Worm (Caenorhabditis elegans): ENCODE measurements around the gene Y53F4B.51.

The Y53F4B.51 gene

ce11 chrII:15014380-15014779 lies at the start of gene Y53F4B.51:
TSS of gene Y53F4B.51 (minus strand) at chrII:15014442.
- TF ChIP-seq ceh-13 (GFP tag; optimal IDR thresholded peaks at IDR 0.05) (no peak), F13C5.2 (tag; optimal IDR thresholded peaks at IDR 0.05) (no peak), B0310.2 (tag; optimal IDR thresholded peaks at IDR 0.05) (no peak), scrt-1 (GFP tag; IDR thresholded peaks at IDR 0.05) (no peak), hmbx-1 (tag; optimal IDR thresholded peaks at IDR 0.05) (no peak), sea-1 (GFP tag; conservative IDR thresholded peaks at IDR 0.05) (no peak), hmg-4 (GFP tag; optimal IDR thresholded peaks at IDR 0.05) (no peak), ama-1 (optimal IDR thresholded peaks at IDR 0.05) (no peak), flt-1 (GFP tag; IDR thresholded peaks at IDR 0.05) (no peak), tbx-37 (GFP tag; conservative IDR thresholded peaks at IDR 0.05) (no peak), ets-7 (tag; optimal IDR thresholded peaks at IDR 0.05) (no peak), hnd-1 (tag; optimal IDR thresholded peaks at IDR 0.05) (no peak), pes-1 (GFP tag; IDR thresholded peaks at IDR 0.05) (no peak), aly-1 (tag; optimal IDR thresholded peaks at IDR 0.05) (no peak), tbx-11 (GFP tag; IDR thresholded peaks at IDR 0.05) (no peak), ceh-36 (tag; optimal IDR thresholded peaks at IDR 0.05) (no peak), tra-4 (tag; optimal IDR thresholded peaks at IDR 0.05) (no peak)

ce11 chrII:15058282-15058681 lies 44.0 kb upstream of the Y53F4B.51 start, which contains the start of gene Y53F4B.17:
TSS of gene Y53F4B.17 (plus strand) at chrII:15058656.
- TF ChIP-seq F13C5.2 (tag; optimal IDR thresholded peaks at IDR 0.05) (no peak), hmg-4 (GFP tag; optimal IDR thresholded peaks at IDR 0.05) (peak; percentile 3), aly-1 (tag; optimal IDR thresholded peaks at IDR 0.05) (peak; percentile 62), tbx-37 (GFP tag; conservative IDR thresholded peaks at IDR 0.05) (no peak), tbx-11 (GFP tag; IDR thresholded peaks at IDR 0.05) (no peak)

ce11 chrII:15042310-15042709 lies 28.1 kb upstream of the Y53F4B.51 start:
- TF ChIP-seq tbx-11 (GFP tag; IDR thresholded peaks at IDR 0.05), result no peak
- no peak for TF ChIP-seq ceh-36 (tag; optimal IDR thresholded peaks at IDR 0.05)
- no peak for TF ChIP-seq tbx-37 (GFP tag; conservative IDR thresholded peaks at IDR 0.05)
- TF ChIP-seq flt-1 (GFP tag; IDR thresholded peaks at IDR 0.05), result no peak

ce11 chrII:15039104-15039503 lies 24.9 kb upstream of the Y53F4B.51 start, which contains the start of gene trip-4:
TSS of gene trip-4 (plus strand) at chrII:15039404.
- TF ChIP-seq sea-1 (GFP tag; conservative IDR thresholded peaks at IDR 0.05) (no peak), flt-1 (GFP tag; IDR thresholded peaks at IDR 0.05) (no peak), tbx-37 (GFP tag; conservative IDR thresholded peaks at IDR 0.05) (no peak), ama-1 (optimal IDR thresholded peaks at IDR 0.05) (no peak), ceh-36 (tag; optimal IDR thresholded peaks at IDR 0.05) (no peak)

ce11 chrII:15037782-15038181 lies 23.5 kb upstream of the Y53F4B.51 start, which contains the start of gene Y53F4B.14:
TSS of gene Y53F4B.14 (plus strand) at chrII:15037991.
- TF ChIP-seq ama-1 (optimal IDR thresholded peaks at IDR 0.05) (no peak), scrt-1 (GFP tag; IDR thresholded peaks at IDR 0.05) (no peak), B0310.2 (tag; optimal IDR thresholded peaks at IDR 0.05) (no peak), tra-4 (tag; optimal IDR thresholded peaks at IDR 0.05) (no peak), ceh-36 (tag; optimal IDR thresholded peaks at IDR 0.05) (no peak), ets-7 (tag; optimal IDR thresholded peaks at IDR 0.05) (no peak)

ce11 chrII:15026389-15026788 lies 12.1 kb upstream of the Y53F4B.51 start:
- TF ChIP-seq ceh-13 (GFP tag; optimal IDR thresholded peaks at IDR 0.05), result no peak
- TF ChIP-seq hmbx-1 (tag; optimal IDR thresholded peaks at IDR 0.05), result no peak
- no peak for TF ChIP-seq flt-1 (GFP tag; IDR thresholded peaks at IDR 0.05)
- no peak for TF ChIP-seq tbx-37 (GFP tag; conservative IDR thresholded peaks at IDR 0.05)
- TF ChIP-seq pes-1 (GFP tag; IDR thresholded peaks at IDR 0.05), result no peak
- TF ChIP-seq ets-7 (tag; optimal IDR thresholded peaks at IDR 0.05), result no peak
- no peak for TF ChIP-seq scrt-1 (GFP tag; IDR thresholded peaks at IDR 0.05)
- TF ChIP-seq tbx-11 (GFP tag; IDR thresholded peaks at IDR 0.05), result no peak
- no peak for TF ChIP-seq ama-1 (optimal IDR thresholded peaks at IDR 0.05)
- no peak for TF ChIP-seq sea-1 (GFP tag; conservative IDR thresholded peaks at IDR 0.05)
- TF ChIP-seq aly-1 (tag; optimal IDR thresholded peaks at IDR 0.05), result no peak

- TF ChIP-seq aly-1 (tag; optimal IDR thresholded peaks at IDR 0.05), result no peak
- TF ChIP-seq ama-1 (optimal IDR thresholded peaks at IDR 0.05), result peak; percentile 64
- TF ChIP-seq ceh-13 (GFP tag; optimal IDR thresholded peaks at IDR 0.05), result peak; percentile 16
- peak; percentile 55; the same call in 1 of the 2 replicates for TF ChIP-seq flt-1 (GFP tag; IDR thresholded peaks at IDR 0.05)
- no peak for TF ChIP-seq scrt-1 (GFP tag; IDR thresholded peaks at IDR 0.05)
- TF ChIP-seq sea-1 (GFP tag; conservative IDR thresholded peaks at IDR 0.05), result 0 out of 2 replicates have a peak, but pooled peaks have one; percentile 39
- TF ChIP-seq hmbx-1 (tag; optimal IDR thresholded peaks at IDR 0.05), result no peak
- TF ChIP-seq F13C5.2 (tag; optimal IDR thresholded peaks at IDR 0.05), result peak; percentile 71
- no peak for TF ChIP-seq tra-4 (tag; optimal IDR thresholded peaks at IDR 0.05)
- no peak for TF ChIP-seq ets-7 (tag; optimal IDR thresholded peaks at IDR 0.05)
- no peak for TF ChIP-seq tbx-11 (GFP tag; IDR thresholded peaks at IDR 0.05)
- TF ChIP-seq B0310.2 (tag; optimal IDR thresholded peaks at IDR 0.05), result peak; percentile 12
- TF ChIP-seq hnd-1 (tag; optimal IDR thresholded peaks at IDR 0.05), result peak; percentile 8
- TF ChIP-seq ceh-36 (tag; optimal IDR thresholded peaks at IDR 0.05), result no peak
- no peak for TF ChIP-seq pes-1 (GFP tag; IDR thresholded peaks at IDR 0.05)
- peak; percentile 48; the same call in 1 of the 2 replicates for TF ChIP-seq tbx-37 (GFP tag; conservative IDR thresholded peaks at IDR 0.05)
- peak; percentile 80 for TF ChIP-seq hmg-4 (GFP tag; optimal IDR thresholded peaks at IDR 0.05)
Observed at ce11 chrII:15025599-15026164, 11.4 kb upstream of the Y53F4B.51 start, which contains the start of gene cmtr-1. TSS of gene cmtr-1 (plus strand) at chrII:15026114.

- TF ChIP-seq scrt-1 (GFP tag; IDR thresholded peaks at IDR 0.05), result no peak
- no peak for TF ChIP-seq ceh-13 (GFP tag; optimal IDR thresholded peaks at IDR 0.05)
- no peak for TF ChIP-seq sea-1 (GFP tag; conservative IDR thresholded peaks at IDR 0.05)
- TF ChIP-seq ets-7 (tag; optimal IDR thresholded peaks at IDR 0.05), result no peak
Observed at ce11 chrII:15025100-15025499, 10.9 kb upstream of the Y53F4B.51 start.
